Fruit fly (Drosophila melanogaster) whole organism, pupa: ENCODE data around the gene Cpr72Eb.

ENCODE experiments used
- CG10348 ChIP-seq: fragments of 200-800 bp; sonication (Bioruptor generic); IDR thresholded peaks from 2 replicates; pipeline ENCODE4 v1.3.6; 2022; ENCODE audit warnings: missing biosample characterization, missing genetic modification characterization
- CG12605 ChIP-seq: fragments of 200-800 bp; sonication (Bioruptor generic); IDR thresholded peaks from 2 replicates; pipeline ENCODE4 v1.3.6; 2022; ENCODE audit warnings: missing biosample characterization, missing genetic modification characterization
- CG13204 ChIP-seq: fragments of 200-800 bp; sonication (Bioruptor generic); optimal IDR thresholded peaks from 2 replicates; lab custom pipeline; 2018; ENCODE audit warnings: missing biosample characterization, mild to moderate bottlenecking, missing genetic modification characterization, moderate library complexity
- CG14655 ChIP-seq: fragments of 200-800 bp; sonication (Bioruptor generic); optimal IDR thresholded peaks from 3 replicates; lab custom pipeline; 2017; ENCODE audit warnings: mild to moderate bottlenecking, missing biosample characterization, missing genetic modification reagents, missing genetic modification characterization
- CG15710 ChIP-seq: fragments of 200-800 bp; sonication (Bioruptor generic); optimal IDR thresholded peaks from 2 replicates; lab custom pipeline; 2018; ENCODE audit warnings: missing biosample characterization, mild to moderate bottlenecking, missing genetic modification characterization, moderate library complexity
- CG17806 ChIP-seq: fragments of 200-800 bp; sonication (Bioruptor generic); optimal IDR thresholded peaks from 2 replicates; lab custom pipeline; 2018; ENCODE audit warnings: missing biosample characterization, mild to moderate bottlenecking, missing genetic modification characterization, moderate library complexity
- CG32121 ChIP-seq: fragments of 200-800 bp; sonication (Bioruptor generic); IDR thresholded peaks from 2 replicates; pipeline ENCODE4 v1.3.6; 2022; ENCODE audit warnings: missing biosample characterization, missing genetic modification characterization
- CG34367 ChIP-seq: fragments of 200-800 bp; sonication (Bioruptor generic); optimal IDR thresholded peaks from 2 replicates; lab custom pipeline; 2018; ENCODE audit warnings: missing biosample characterization, mild to moderate bottlenecking, missing genetic modification characterization
- CG4496 ChIP-seq: fragments of 200-800 bp; sonication (Bioruptor generic); IDR thresholded peaks from 3 replicates; pipeline ENCODE4 v1.3.6; 2022; ENCODE audit warnings: missing biosample characterization, missing genetic modification characterization
- CG8159 ChIP-seq: fragments of 200-800 bp; sonication (Bioruptor generic); optimal IDR thresholded peaks from 3 replicates; lab custom pipeline; 2018; ENCODE audit warnings: missing biosample characterization, mild to moderate bottlenecking, missing genetic modification characterization, moderate library complexity
- CG8301 ChIP-seq: fragments of 200-800 bp; sonication (Bioruptor generic); optimal IDR thresholded peaks from 2 replicates; lab custom pipeline; 2018; ENCODE audit warnings: missing biosample characterization, mild to moderate bottlenecking, missing genetic modification characterization
- CG9948 ChIP-seq: fragments of 200-800 bp; sonication (Bioruptor generic); optimal IDR thresholded peaks from 2 replicates; lab custom pipeline; 2018; ENCODE audit warnings: missing biosample characterization, mild to moderate bottlenecking, missing genetic modification characterization, moderate library complexity
- D1 ChIP-seq: fragments of 200-800 bp; sonication (Bioruptor generic); optimal IDR thresholded peaks from 2 replicates; lab custom pipeline; 2018; ENCODE audit warnings: missing biosample characterization, mild to moderate bottlenecking, missing genetic modification characterization, moderate library complexity
- EcR ChIP-seq: fragments of 200-800 bp; sonication (Bioruptor generic); optimal IDR thresholded peaks from 3 replicates; lab custom pipeline; 2019; ENCODE audit warnings: missing biosample characterization, missing genetic modification characterization, mild to moderate bottlenecking, moderate library complexity, missing genetic modification reagents
- Ets98B ChIP-seq: fragments of 200-800 bp; sonication (Bioruptor generic); IDR thresholded peaks from 2 replicates; pipeline ENCODE4 v1.3.6; 2022; ENCODE audit warnings: missing biosample characterization, missing genetic modification characterization
- Pif1A ChIP-seq: fragments of 200-800 bp; sonication (Bioruptor generic); optimal IDR thresholded peaks from 3 replicates; lab custom pipeline; 2016; ENCODE audit warnings: missing biosample characterization, missing genetic modification characterization
- Pif1B ChIP-seq: fragments of 200-800 bp; sonication (Bioruptor generic); optimal IDR thresholded peaks from 3 replicates; lab custom pipeline; 2016; ENCODE audit warnings: missing biosample characterization, missing genetic modification characterization
- Snoo ChIP-seq: fragments of 200-800 bp; sonication (Bioruptor generic); optimal IDR thresholded peaks from 3 replicates; lab custom pipeline; 2017; ENCODE audit warnings: missing biosample characterization, mild to moderate bottlenecking, missing genetic modification characterization, inconsistent platforms
- fd96Ca ChIP-seq: fragments of 200-800 bp; sonication (Bioruptor generic); IDR thresholded peaks from 3 replicates; pipeline ENCODE4 v1.3.6; 2022; ENCODE audit warnings: missing biosample characterization, missing genetic modification characterization
- gl ChIP-seq: fragments of 200-800 bp; sonication (Bioruptor generic); optimal IDR thresholded peaks from 2 replicates; lab custom pipeline; 2018; ENCODE audit warnings: missing biosample characterization, mild to moderate bottlenecking, missing genetic modification characterization
- rn ChIP-seq: fragments of 200-800 bp; sonication (Bioruptor generic); IDR thresholded peaks from 2 replicates; pipeline ENCODE4 v1.3.6; 2022; ENCODE audit warnings: missing biosample characterization, missing genetic modification characterization

Gene Cpr72Eb

DNA sequence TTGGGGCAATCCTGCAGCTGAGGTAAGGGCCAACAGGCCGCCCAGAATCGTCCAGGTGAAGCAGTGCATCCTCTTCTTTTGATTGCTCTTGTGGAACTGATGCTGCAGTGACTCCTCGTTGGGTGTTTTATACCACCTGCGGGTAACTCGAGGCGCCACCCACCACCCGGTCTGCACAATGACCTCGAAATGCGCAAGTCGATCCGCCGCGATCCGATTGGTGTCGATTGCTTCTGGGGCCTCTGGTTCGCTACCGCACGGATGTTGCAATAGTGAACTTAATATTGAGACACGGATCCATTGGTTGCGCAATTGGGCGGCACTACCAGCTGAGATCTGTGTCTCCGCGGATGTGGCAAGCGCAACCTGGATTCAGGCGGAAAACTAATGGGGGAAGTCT lies 2.5 kb downstream of the Cpr72Eb start, which contains the start of gene Cpr72Ec:
TSS of gene Cpr72Ec (minus strand) at position 101 of the 400 bp plus-strand sequence.
- TF ChIP-seq CG13204 (no peak), CG10348 (GFP tag; lab: Robert Waterston, UW) (no peak), CG9948 (no peak), CG4496 (no peak), CG17806 (tag; lab: Kevin White, UChicago) (no peak), Snoo (tag; lab: Kevin White, UChicago) (no peak), gl (no peak), CG34367 (tag; lab: Kevin White, UChicago) (no peak), CG14655 (GFP tag; lab: Kevin White, UChicago) (no peak), CG12605 (GFP tag; lab: Robert Waterston, UW) (no peak), CG32121 (GFP tag; lab: Robert Waterston, UW) (no peak), Ets98B (GFP tag; lab: Robert Waterston, UW) (no peak), Pif1B (GFP tag; lab: Kevin White, UChicago) (no peak), D1 (no peak), CG15710 (tag; lab: Kevin White, UChicago) (no peak), Pif1A (GFP tag; lab: Kevin White, UChicago) (no peak), CG8159 (tag; lab: Kevin White, UChicago) (no peak)

DNA sequence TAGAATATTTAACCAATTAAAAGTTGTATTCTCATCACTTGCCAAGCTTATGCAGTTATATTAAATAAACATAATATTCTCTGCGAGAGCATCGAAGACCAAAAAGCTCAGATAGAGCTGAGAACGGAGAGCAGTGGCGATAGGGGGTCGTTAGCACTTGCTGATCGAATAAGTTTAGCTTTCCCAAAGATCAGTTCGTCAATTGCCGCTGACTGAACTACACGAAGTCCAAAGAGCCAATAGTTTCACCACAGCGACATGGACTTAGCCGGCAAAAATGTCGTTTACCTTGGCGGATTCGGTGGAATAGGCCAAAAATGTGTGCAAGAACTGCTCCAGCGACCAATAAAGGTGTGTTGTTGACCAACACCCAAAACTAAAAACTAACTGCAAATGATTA lies 3.5 kb downstream of the Cpr72Eb start, which contains the start of gene CG4842:
TSS of gene CG4842 (plus strand) at position 191 of the 400 bp plus-strand sequence.
- no peak for TF ChIP-seq CG14655 (GFP tag; lab: Kevin White, UChicago)
- peak; percentile 7 for TF ChIP-seq EcR (GFP tag; lab: Kevin White, UChicago)
- no peak for TF ChIP-seq CG9948
- TF ChIP-seq Ets98B (GFP tag; lab: Robert Waterston, UW), result no peak

DNA sequence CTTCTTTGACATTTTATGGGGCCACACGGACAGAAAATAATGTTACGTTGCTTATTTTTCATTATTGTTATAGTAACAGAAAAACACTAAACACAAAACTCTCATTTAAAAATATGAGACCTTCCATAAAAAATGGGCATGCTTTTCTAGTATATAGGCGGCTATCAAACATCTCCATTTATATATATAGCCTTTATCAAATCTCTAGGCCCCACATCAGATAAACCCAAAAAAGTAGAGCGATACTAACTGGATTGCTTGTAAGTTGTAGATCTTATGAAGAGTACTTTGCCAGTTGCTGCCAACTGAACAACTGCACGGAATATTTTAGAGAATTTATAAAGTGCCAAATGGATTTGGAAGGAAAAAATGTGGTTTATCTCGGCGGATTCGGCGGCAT lies 4.8 kb downstream of the Cpr72Eb start, which contains the start of gene CG18814:
TSS of gene CG18814 (plus strand) at position 301 of the 400 bp plus-strand sequence.
- no peak for TF ChIP-seq CG32121 (GFP tag; lab: Robert Waterston, UW)
- no peak for TF ChIP-seq CG8159 (tag; lab: Kevin White, UChicago)
- TF ChIP-seq Snoo (tag; lab: Kevin White, UChicago), result no peak
- no peak for TF ChIP-seq CG17806 (tag; lab: Kevin White, UChicago)
- no peak for TF ChIP-seq CG9948
- TF ChIP-seq CG8301 (tag; lab: Kevin White, UChicago), result no peak
- TF ChIP-seq Pif1A (GFP tag; lab: Kevin White, UChicago), result no peak
- no peak for TF ChIP-seq Ets98B (GFP tag; lab: Robert Waterston, UW)
- no peak for TF ChIP-seq EcR (GFP tag; lab: Kevin White, UChicago)
- no peak for TF ChIP-seq CG4496
- no peak for TF ChIP-seq fd96Ca (GFP tag; lab: Robert Waterston, UW)
- TF ChIP-seq D1, result no peak
- TF ChIP-seq CG14655 (GFP tag; lab: Kevin White, UChicago), result no peak
- no peak for TF ChIP-seq CG34367 (tag; lab: Kevin White, UChicago)
- TF ChIP-seq gl, result no peak
- TF ChIP-seq CG10348 (GFP tag; lab: Robert Waterston, UW), result no peak
- no peak for TF ChIP-seq Pif1B (GFP tag; lab: Kevin White, UChicago)
- no peak for TF ChIP-seq CG13204
- TF ChIP-seq CG15710 (tag; lab: Kevin White, UChicago), result no peak

DNA sequence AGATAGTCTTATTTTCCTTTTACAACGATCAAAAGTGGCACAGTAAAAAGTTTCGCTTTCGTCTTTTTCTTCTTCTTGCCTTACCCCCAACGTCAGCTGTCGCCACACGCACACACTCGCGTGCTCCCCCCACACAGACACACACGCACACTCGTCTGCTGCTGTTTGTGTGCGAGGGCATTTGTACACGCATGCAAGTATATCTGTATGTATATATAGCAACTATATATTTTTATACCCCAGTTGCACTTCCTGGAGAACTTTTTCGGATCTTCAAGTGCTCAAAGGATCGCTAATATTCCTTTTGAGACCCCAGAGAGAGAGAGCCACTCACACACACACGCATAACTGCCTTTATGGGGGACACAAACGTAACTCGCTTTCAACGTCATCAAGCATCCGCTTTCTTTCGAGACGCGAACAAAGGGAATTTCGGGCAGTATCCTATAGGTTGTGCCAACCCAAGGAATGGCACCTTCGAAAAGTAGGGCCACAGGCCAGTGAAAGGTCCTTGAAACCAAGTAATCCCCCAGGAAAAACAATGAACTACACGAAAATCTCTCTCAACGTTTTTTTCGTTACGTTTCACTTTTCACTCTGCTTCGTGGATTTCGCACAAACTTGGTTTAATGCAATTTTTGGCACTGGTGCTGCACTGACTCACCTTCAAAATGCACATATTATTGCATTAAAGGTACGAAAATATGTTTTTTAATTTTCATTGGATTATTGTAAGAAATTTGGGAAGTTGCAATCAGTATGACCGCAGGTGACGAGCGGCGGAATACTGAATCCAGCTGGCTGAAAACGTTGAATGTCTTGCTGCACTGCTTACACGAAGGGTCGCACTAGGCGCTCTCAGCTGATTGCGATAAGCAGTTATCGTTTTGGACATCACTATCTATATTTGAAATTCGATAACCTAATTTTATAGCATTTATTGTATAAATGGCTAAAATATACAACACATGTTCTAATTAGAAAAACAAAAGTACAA lies 13.4 kb downstream of the Cpr72Eb start, which contains the start of gene roq:
TSS of gene roq (minus strand) at position 799 of the 997 bp plus-strand sequence.
- no peak for TF ChIP-seq Ets98B (GFP tag; lab: Robert Waterston, UW)
- TF ChIP-seq CG9948, result no peak
- TF ChIP-seq EcR (GFP tag; lab: Kevin White, UChicago), result peak; percentile 29
- TF ChIP-seq gl, result peak; percentile 11
- peak; percentile 16; the same call in 1 of the 2 replicates for TF ChIP-seq CG12605 (GFP tag; lab: Robert Waterston, UW)
- no peak for TF ChIP-seq rn (GFP tag; lab: Robert Waterston, UW)
- TF ChIP-seq CG17806 (tag; lab: Kevin White, UChicago), result no peak

DNA sequence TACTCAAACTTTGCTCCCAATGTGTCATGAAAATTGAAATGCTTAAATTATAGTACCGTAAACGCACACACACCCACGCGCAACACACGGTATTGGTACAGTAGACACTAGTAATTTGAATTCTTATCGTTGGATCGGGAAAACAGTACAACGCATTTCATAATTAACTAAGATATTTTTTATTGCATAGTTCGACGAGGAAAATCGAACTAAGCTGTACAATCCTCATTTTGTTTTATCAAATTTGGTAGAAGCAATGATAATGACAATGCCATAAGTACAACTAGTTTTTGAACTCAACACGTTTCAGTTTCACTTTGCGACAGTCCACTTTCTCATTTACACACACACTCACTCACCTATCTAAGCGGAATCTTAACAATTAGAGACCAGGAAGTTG lies 16.1 kb downstream of the Cpr72Eb start:
- TF ChIP-seq CG12605 (GFP tag; lab: Robert Waterston, UW), result no peak
- TF ChIP-seq CG8301 (tag; lab: Kevin White, UChicago), result peak; percentile 21
- TF ChIP-seq, all 21 proteins: peak for 1

DNA sequence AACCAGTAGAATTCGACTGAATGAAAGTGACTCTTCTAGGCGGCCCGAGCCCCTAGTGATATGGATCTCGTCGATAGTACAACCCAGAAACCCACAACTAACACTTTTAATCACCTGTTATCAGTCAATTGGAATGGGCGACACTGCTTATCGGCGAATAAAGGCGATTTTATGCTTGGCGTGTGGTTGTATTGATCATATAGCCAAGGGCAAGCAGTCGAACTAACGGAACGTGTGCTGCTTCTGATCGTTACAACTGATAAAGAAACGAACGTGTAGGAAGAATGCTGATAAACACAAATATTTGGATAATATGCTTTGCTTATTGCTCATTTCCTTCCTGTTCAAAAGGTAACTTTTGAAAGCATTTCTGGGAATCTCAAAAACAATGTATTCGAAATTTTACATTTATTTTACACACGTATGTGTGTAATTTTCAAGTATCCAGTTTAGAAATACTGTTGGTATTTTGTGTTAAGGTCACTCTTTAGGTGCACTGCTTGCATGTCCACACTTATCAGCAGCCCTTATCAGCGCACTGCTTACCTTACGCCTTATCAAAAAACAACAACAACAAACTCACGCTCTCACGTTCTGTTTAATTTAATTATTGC lies 16.6 kb downstream of the Cpr72Eb start, which contains the start of gene Agpat4:
TSS of gene Agpat4 (minus strand) at position 387 of the 614 bp plus-strand sequence.
- TF ChIP-seq CG9948, result no peak
- no peak for TF ChIP-seq CG13204
- TF ChIP-seq rn (GFP tag; lab: Robert Waterston, UW), result no peak
- TF ChIP-seq Pif1A (GFP tag; lab: Kevin White, UChicago), result no peak
- no peak for TF ChIP-seq Pif1B (GFP tag; lab: Kevin White, UChicago)
- TF ChIP-seq CG14655 (GFP tag; lab: Kevin White, UChicago), result no peak
- no peak for TF ChIP-seq D1
- no peak for TF ChIP-seq CG17806 (tag; lab: Kevin White, UChicago)
- TF ChIP-seq gl, result no peak
- no peak for TF ChIP-seq CG15710 (tag; lab: Kevin White, UChicago)
- no peak for TF ChIP-seq Ets98B (GFP tag; lab: Robert Waterston, UW)
- no peak for TF ChIP-seq Snoo (tag; lab: Kevin White, UChicago)
- no peak for TF ChIP-seq CG12605 (GFP tag; lab: Robert Waterston, UW)
- TF ChIP-seq, all 21 proteins: peak for 0
